Worm (Caenorhabditis elegans): ENCODE data around the gene ZK616.5.

Gene ZK616.5

DNA sequence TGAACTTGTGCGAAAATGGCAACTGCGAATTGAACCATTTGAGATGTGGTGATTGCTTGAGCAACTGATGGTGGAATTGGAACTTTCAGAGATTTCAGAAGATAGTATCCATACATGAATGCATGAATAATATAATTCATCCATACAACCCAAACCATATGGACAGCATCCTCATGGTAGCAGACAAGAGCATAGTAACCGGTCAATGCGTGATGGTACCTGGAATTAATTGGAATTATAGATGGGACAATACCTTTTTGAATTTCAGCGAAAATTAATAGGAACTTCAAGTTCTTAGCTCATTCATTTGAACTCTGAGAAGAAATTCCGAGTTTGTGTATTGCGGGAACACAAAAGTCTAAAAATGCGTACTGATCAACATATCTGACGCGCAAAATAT is 16.8 kb upstream of the ZK616.5 start:
- TF ChIP-seq ceh-13 (GFP tag; optimal IDR thresholded peaks at IDR 0.05) (no peak), F13C5.2 (tag; optimal IDR thresholded peaks at IDR 0.05) (no peak), B0310.2 (tag; optimal IDR thresholded peaks at IDR 0.05) (no peak), hmg-4 (GFP tag; optimal IDR thresholded peaks at IDR 0.05) (no peak), flt-1 (GFP tag; IDR thresholded peaks at IDR 0.05) (no peak), ceh-36 (tag; optimal IDR thresholded peaks at IDR 0.05) (no peak), pes-1 (GFP tag; IDR thresholded peaks at IDR 0.05) (no peak), aly-1 (tag; optimal IDR thresholded peaks at IDR 0.05) (no peak), tbx-11 (GFP tag; IDR thresholded peaks at IDR 0.05) (no peak), hmbx-1 (tag; optimal IDR thresholded peaks at IDR 0.05) (no peak), ets-7 (tag; optimal IDR thresholded peaks at IDR 0.05) (no peak), sea-1 (GFP tag; conservative IDR thresholded peaks at IDR 0.05) (no peak), scrt-1 (GFP tag; IDR thresholded peaks at IDR 0.05) (no peak), hnd-1 (tag; optimal IDR thresholded peaks at IDR 0.05) (no peak), tbx-37 (GFP tag; conservative IDR thresholded peaks at IDR 0.05) (no peak), ama-1 (optimal IDR thresholded peaks at IDR 0.05) (no peak), tra-4 (tag; optimal IDR thresholded peaks at IDR 0.05) (no peak)

ce11 chrIV:5377062-5377461 is 14.7 kb upstream of the ZK616.5 start, which contains the start of gene elo-5:
elo-5 (minus strand) TSS chrIV:5377117.
- TF ChIP-seq scrt-1 (GFP tag; IDR thresholded peaks at IDR 0.05) (no peak), tbx-37 (GFP tag; conservative IDR thresholded peaks at IDR 0.05) (no peak), ets-7 (tag; optimal IDR thresholded peaks at IDR 0.05) (no peak), ceh-36 (tag; optimal IDR thresholded peaks at IDR 0.05) (no peak), aly-1 (tag; optimal IDR thresholded peaks at IDR 0.05) (no peak), tra-4 (tag; optimal IDR thresholded peaks at IDR 0.05) (no peak), pes-1 (GFP tag; IDR thresholded peaks at IDR 0.05) (no peak), flt-1 (GFP tag; IDR thresholded peaks at IDR 0.05) (no peak), ceh-13 (GFP tag; optimal IDR thresholded peaks at IDR 0.05) (no peak), hnd-1 (tag; optimal IDR thresholded peaks at IDR 0.05) (no peak), hmbx-1 (tag; optimal IDR thresholded peaks at IDR 0.05) (no peak), ama-1 (optimal IDR thresholded peaks at IDR 0.05) (no peak), tbx-11 (GFP tag; IDR thresholded peaks at IDR 0.05) (no peak), B0310.2 (tag; optimal IDR thresholded peaks at IDR 0.05) (no peak), hmg-4 (GFP tag; optimal IDR thresholded peaks at IDR 0.05) (no peak), F13C5.2 (tag; optimal IDR thresholded peaks at IDR 0.05) (no peak), sea-1 (GFP tag; conservative IDR thresholded peaks at IDR 0.05) (no peak)

DNA sequence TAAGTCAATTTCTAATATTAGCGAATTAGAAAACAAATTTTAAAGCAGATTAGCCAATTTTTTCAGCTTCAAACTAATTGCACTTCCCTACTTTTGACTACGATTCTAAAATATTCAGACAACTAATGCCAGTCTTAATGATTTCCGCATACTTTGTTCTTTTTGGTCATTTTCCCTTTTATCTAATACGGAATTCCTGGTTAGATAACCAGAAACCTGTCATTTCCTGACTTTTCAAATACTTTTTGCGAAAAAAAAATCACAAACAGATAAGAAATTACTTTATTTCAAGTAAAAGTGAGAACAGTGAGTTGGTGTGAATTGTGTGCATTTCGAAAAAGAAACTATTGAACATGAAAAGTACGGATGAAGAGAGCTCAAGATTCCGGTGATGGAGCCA is 11.6 kb upstream of the ZK616.5 start:
- TF ChIP-seq tbx-11 (GFP tag; IDR thresholded peaks at IDR 0.05) = no peak
- TF ChIP-seq hmg-4 (GFP tag; optimal IDR thresholded peaks at IDR 0.05) = no peak
- TF ChIP-seq tbx-37 (GFP tag; conservative IDR thresholded peaks at IDR 0.05) = no peak
- TF ChIP-seq flt-1 (GFP tag; IDR thresholded peaks at IDR 0.05) = no peak
- no peak for TF ChIP-seq ama-1 (optimal IDR thresholded peaks at IDR 0.05)
- TF ChIP-seq ets-7 (tag; optimal IDR thresholded peaks at IDR 0.05) = no peak
- no peak for TF ChIP-seq F13C5.2 (tag; optimal IDR thresholded peaks at IDR 0.05)
- TF ChIP-seq hmbx-1 (tag; optimal IDR thresholded peaks at IDR 0.05) = no peak
- TF ChIP-seq pes-1 (GFP tag; IDR thresholded peaks at IDR 0.05) = no peak
- no peak for TF ChIP-seq B0310.2 (tag; optimal IDR thresholded peaks at IDR 0.05)
- no peak for TF ChIP-seq scrt-1 (GFP tag; IDR thresholded peaks at IDR 0.05)
- no peak for TF ChIP-seq hnd-1 (tag; optimal IDR thresholded peaks at IDR 0.05)

DNA sequence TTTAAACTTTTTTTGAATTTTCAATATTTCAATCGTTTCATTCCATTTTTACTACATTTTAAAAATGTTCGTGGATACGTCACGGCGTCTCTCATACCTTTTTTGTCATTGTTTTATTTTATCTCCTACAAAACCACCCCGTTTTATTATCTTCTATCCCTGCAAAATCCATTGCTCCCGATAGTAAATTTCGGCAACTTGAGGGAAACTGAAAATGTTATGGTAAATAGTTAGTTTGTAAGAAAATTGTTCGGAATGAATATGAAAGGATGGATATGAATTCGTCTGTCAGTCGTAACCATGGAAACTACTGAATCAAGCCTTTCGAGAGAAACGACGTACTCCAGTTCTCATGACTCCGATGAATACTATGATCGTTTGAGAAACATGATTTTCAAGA is 10.4 kb upstream of the ZK616.5 start, which contains the start of gene F41H10.2:
F41H10.2 (plus strand) TSS at position 301 of the 400 bp plus-strand sequence.
- no peak for TF ChIP-seq hmbx-1 (tag; optimal IDR thresholded peaks at IDR 0.05)
- no peak for TF ChIP-seq ama-1 (optimal IDR thresholded peaks at IDR 0.05)
- no peak for TF ChIP-seq F13C5.2 (tag; optimal IDR thresholded peaks at IDR 0.05)
- no peak for TF ChIP-seq tbx-11 (GFP tag; IDR thresholded peaks at IDR 0.05)
- TF ChIP-seq scrt-1 (GFP tag; IDR thresholded peaks at IDR 0.05) = no peak
- no peak for TF ChIP-seq hmg-4 (GFP tag; optimal IDR thresholded peaks at IDR 0.05)
- no peak for TF ChIP-seq tra-4 (tag; optimal IDR thresholded peaks at IDR 0.05)
- no peak for TF ChIP-seq ets-7 (tag; optimal IDR thresholded peaks at IDR 0.05)
- TF ChIP-seq pes-1 (GFP tag; IDR thresholded peaks at IDR 0.05) = no peak
- no peak for TF ChIP-seq tbx-37 (GFP tag; conservative IDR thresholded peaks at IDR 0.05)
- no peak for TF ChIP-seq flt-1 (GFP tag; IDR thresholded peaks at IDR 0.05)
- TF ChIP-seq aly-1 (tag; optimal IDR thresholded peaks at IDR 0.05) = no peak
- no peak for TF ChIP-seq ceh-36 (tag; optimal IDR thresholded peaks at IDR 0.05)

- no peak for TF ChIP-seq scrt-1 (GFP tag; IDR thresholded peaks at IDR 0.05)
- no peak for TF ChIP-seq ets-7 (tag; optimal IDR thresholded peaks at IDR 0.05)
- no peak for TF ChIP-seq hmbx-1 (tag; optimal IDR thresholded peaks at IDR 0.05)
- no peak for TF ChIP-seq tbx-37 (GFP tag; conservative IDR thresholded peaks at IDR 0.05)
- no peak for TF ChIP-seq ama-1 (optimal IDR thresholded peaks at IDR 0.05)
- TF ChIP-seq flt-1 (GFP tag; IDR thresholded peaks at IDR 0.05) = no peak
- no peak for TF ChIP-seq sea-1 (GFP tag; conservative IDR thresholded peaks at IDR 0.05)
- TF ChIP-seq hmg-4 (GFP tag; optimal IDR thresholded peaks at IDR 0.05) = no peak
- TF ChIP-seq tra-4 (tag; optimal IDR thresholded peaks at IDR 0.05) = no peak
- TF ChIP-seq hnd-1 (tag; optimal IDR thresholded peaks at IDR 0.05) = no peak
- no peak for TF ChIP-seq aly-1 (tag; optimal IDR thresholded peaks at IDR 0.05)
- no peak for TF ChIP-seq pes-1 (GFP tag; IDR thresholded peaks at IDR 0.05)
- TF ChIP-seq F13C5.2 (tag; optimal IDR thresholded peaks at IDR 0.05) = no peak
- TF ChIP-seq ceh-13 (GFP tag; optimal IDR thresholded peaks at IDR 0.05) = no peak
- TF ChIP-seq tbx-11 (GFP tag; IDR thresholded peaks at IDR 0.05) = no peak
- no peak for TF ChIP-seq ceh-36 (tag; optimal IDR thresholded peaks at IDR 0.05)
- TF ChIP-seq B0310.2 (tag; optimal IDR thresholded peaks at IDR 0.05) = no peak
Measured at ce11 chrIV:5382609-5383008, 9.1 kb upstream of the ZK616.5 start, which contains the start of gene F41H10.1. F41H10.1 (plus strand) TSS chrIV:5382909.

DNA sequence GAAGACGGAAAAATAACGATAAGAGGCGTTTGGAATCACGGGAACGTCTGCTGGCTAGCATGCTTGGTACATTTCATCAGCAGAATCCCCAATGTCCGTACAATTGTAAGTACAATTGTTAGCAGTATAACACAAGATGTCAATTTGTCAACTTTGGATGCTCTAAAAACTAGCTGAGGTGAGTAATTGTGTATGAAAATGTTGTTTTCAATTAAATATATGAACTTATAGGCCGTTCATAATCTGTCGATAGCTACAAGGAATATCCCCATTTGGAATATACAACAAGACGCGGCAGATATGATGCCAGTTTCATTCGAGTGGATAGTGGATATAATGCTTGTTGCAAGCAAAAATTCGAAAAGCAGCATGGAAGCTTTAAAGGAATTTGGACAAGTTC is 6.7 kb upstream of the ZK616.5 start, which contains the start of gene F41H10.12:
F41H10.12 (plus strand) TSS at position 301 of the 400 bp plus-strand sequence.
- TF ChIP-seq hmg-4 (GFP tag; optimal IDR thresholded peaks at IDR 0.05) = no peak
- TF ChIP-seq pes-1 (GFP tag; IDR thresholded peaks at IDR 0.05) = no peak
- TF ChIP-seq F13C5.2 (tag; optimal IDR thresholded peaks at IDR 0.05) = no peak
- TF ChIP-seq hmbx-1 (tag; optimal IDR thresholded peaks at IDR 0.05) = no peak
- no peak for TF ChIP-seq tbx-37 (GFP tag; conservative IDR thresholded peaks at IDR 0.05)
- no peak for TF ChIP-seq sea-1 (GFP tag; conservative IDR thresholded peaks at IDR 0.05)
- no peak for TF ChIP-seq scrt-1 (GFP tag; IDR thresholded peaks at IDR 0.05)
- no peak for TF ChIP-seq flt-1 (GFP tag; IDR thresholded peaks at IDR 0.05)
- no peak for TF ChIP-seq hnd-1 (tag; optimal IDR thresholded peaks at IDR 0.05)
- no peak for TF ChIP-seq ama-1 (optimal IDR thresholded peaks at IDR 0.05)
- no peak for TF ChIP-seq tra-4 (tag; optimal IDR thresholded peaks at IDR 0.05)
- TF ChIP-seq aly-1 (tag; optimal IDR thresholded peaks at IDR 0.05) = no peak
- TF ChIP-seq ceh-13 (GFP tag; optimal IDR thresholded peaks at IDR 0.05) = no peak
- no peak for TF ChIP-seq B0310.2 (tag; optimal IDR thresholded peaks at IDR 0.05)

Measured in whole organism, early embryonic.